Worm (Caenorhabditis elegans) whole organism, L4/young adult: ENCODE results near the gene mul-1.

ENCODE experiments used
- dao-5 ChIP-seq: sonication (generic microtip); optimal IDR thresholded peaks from 2 replicates; lab custom pipeline; 2016; ENCODE audit warnings: missing genotype, missing genetic modification characterization, moderate library complexity, missing compliant biosample characterization
- him-1 ChIP-seq: sonication (generic microtip); optimal IDR thresholded peaks from 2 replicates; lab custom pipeline; 2016; ENCODE audit warnings: missing genotype, missing genetic modification reagents, missing genetic modification characterization, missing compliant biosample characterization

- TF ChIP-seq him-1 (tag; lab: Kevin White, UChicago) (no peak), dao-5 (tag; lab: Kevin White, UChicago) (no peak)
Observed at ce11 chrIV:4162121-4162520, 39.2 kb upstream of the mul-1 start, which contains the start of gene scrm-5.
